Worm (Caenorhabditis elegans) whole organism, dauer: ENCODE measurements around the gene tpi-1.

Source experiments
- unc-62 ChIP-seq: sonication (generic microtip); optimal IDR thresholded peaks from 2 replicates; lab custom pipeline; 2017; ENCODE audit warnings: missing biosample characterization, missing genetic modification reagents, missing genetic modification characterization

Gene tpi-1

ce11 chrII:12039039-12039438 lies at the start of gene tpi-1:
Gene tpi-1 (minus strand): TSS chrII:12039139.
- TF ChIP-seq unc-62 (GFP tag; lab: Kevin White, UChicago), result no peak

- no peak for TF ChIP-seq unc-62 (GFP tag; lab: Kevin White, UChicago)
Observed at ce11 chrII:12081454-12081853, 42.5 kb upstream of the tpi-1 start.

DNA sequence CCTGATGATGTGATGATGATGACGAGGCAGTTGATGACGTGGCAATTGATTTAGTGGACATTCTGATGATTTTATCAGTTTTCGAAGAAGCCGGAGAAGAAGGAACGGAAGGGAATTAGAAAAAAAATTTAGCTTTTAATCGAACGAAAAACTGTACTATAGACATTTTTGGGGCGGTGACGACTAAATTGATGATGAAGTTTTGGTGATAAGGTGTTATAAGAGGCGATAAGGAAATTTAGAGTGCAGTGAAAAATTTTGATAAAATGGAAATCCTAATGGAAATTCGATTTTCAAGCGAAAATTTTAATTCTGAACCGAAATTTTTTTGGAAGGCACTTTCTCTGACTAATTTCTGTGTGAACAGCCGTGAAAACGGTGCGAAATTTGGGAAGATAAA lies 41.1 kb upstream of the tpi-1 start:
- TF ChIP-seq unc-62 (GFP tag; lab: Kevin White, UChicago), result no peak

- TF ChIP-seq unc-62 (GFP tag; lab: Kevin White, UChicago), result no peak
Observed at ce11 chrII:12077281-12077680, 38.3 kb upstream of the tpi-1 start.

DNA sequence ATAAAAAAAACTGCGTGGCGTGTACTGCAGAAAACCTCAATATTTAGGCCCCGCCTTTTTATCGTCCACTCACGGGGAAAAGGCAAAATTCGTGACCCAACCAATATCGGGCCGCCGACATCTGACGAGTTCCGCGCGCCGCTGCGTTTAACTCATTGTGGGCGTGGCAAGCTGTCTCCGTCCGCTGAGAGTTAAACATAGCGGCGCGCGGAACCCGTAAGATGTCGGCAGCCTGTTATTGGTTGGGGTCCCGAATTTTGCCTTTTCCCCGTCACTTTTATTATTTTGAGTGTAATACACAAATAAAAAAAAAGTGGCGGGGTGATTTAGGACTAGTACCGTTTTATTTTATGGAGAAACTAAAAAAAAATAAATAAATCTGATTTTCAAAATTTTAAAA lies 37.4 kb upstream of the tpi-1 start:
- TF ChIP-seq unc-62 (GFP tag; lab: Kevin White, UChicago), result no peak

ce11 chrII:12071243-12071642 lies 32.3 kb upstream of the tpi-1 start:
- no peak for TF ChIP-seq unc-62 (GFP tag; lab: Kevin White, UChicago)

DNA sequence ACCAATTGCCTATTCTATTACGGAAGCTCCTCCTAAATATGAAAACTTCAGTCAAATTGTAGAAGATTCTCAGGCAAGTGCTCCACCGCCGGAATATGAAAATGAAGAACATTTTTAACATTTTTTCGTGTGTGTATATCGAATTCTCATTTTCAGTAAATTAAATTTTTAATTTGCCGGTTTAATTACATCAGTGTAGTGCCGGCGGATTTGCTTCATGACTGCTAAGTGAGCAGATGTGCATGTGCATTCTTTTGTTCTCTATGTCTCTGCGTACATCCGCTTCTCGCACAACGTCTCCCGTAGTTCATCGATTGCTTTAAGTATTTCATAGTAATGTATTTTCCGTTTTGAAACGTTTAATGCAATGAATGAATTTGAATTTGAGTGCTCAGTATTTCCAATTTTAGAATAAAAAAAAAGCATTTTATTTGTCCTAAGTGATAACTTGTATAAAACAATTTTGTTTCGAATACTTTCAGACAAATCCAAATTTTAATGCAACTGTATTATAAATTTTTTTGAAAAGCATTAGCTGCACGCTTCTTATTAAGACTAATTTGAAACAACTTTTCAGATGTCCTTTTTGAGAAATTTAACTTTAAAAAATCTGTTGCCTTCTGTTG lies 28.6 kb upstream of the tpi-1 start, which contains the start of gene Y17G7B.22:
Gene Y17G7B.22 (plus strand): TSS at position 576 of the 626 bp plus-strand sequence.
- no peak for TF ChIP-seq unc-62 (GFP tag; lab: Kevin White, UChicago)

ce11 chrII:12064680-12065135 lies 25.8 kb upstream of the tpi-1 start, which contains the start of gene arrd-8:
Gene arrd-8 (plus strand): TSS chrII:12065085.
- TF ChIP-seq unc-62 (GFP tag; lab: Kevin White, UChicago), result no peak

ce11 chrII:12063076-12063475 lies 24.1 kb upstream of the tpi-1 start:
- TF ChIP-seq unc-62 (GFP tag; lab: Kevin White, UChicago), result no peak

ce11 chrII:12062521-12062920 lies 23.6 kb upstream of the tpi-1 start, which contains the start of gene arrd-7:
Gene arrd-7 (minus strand): TSS chrII:12062621.
- no peak for TF ChIP-seq unc-62 (GFP tag; lab: Kevin White, UChicago)

ce11 chrII:12059872-12060271 lies 20.9 kb upstream of the tpi-1 start:
- TF ChIP-seq unc-62 (GFP tag; lab: Kevin White, UChicago), result no peak

DNA sequence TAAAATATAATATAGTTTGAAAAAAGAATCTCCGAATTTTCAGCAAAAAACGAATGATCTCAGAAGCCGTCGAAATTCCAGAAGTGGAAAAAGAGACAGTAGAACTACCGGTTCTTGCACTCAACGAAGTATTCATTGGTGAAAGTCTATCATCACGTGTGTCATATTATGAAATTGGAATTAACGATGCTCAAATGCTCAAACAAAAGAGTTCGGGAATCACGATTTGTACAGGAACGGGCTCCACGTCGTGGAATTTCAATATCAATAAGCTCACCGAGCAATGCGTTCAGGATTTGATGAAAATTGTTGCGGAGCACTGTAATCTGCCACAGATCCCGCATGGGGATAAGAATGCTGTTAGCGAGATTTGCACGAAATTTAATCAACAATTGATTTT lies 19.4 kb upstream of the tpi-1 start:
- TF ChIP-seq unc-62 (GFP tag; lab: Kevin White, UChicago), result no peak

DNA sequence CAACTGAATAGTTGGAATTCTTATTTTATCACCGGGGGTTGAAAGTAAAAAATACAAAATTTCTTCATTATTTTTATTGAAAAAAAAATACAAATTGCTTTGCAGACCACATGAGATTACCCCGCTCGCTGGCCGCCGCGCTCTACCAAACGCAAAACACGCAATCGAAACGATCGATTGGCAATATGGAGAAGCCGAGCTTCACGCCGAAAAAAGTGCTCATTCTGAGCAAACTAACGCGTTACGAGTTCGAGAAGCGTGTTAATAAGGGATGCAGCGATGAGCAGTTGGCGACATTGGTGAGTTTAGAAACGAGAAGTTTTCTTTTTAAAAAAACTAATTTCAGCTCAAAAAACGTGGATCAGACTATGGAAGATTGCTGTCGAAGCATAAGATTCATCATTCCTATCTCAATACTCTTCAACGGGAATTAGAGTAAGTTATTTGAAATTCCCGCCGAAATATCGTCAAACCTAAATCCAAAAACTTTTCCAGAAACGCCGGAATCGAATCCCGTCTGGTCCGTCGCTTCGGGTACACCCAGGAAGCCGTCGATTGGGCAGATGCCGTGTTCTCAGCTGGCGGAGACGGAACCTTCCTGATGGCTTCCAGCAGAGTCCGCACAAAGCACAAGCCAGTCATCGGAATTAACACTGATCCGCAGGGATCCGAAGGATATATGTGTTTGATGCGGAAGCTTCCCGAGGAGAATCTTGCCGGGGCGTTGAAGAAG lies 16.6 kb upstream of the tpi-1 start:
- no peak for TF ChIP-seq unc-62 (GFP tag; lab: Kevin White, UChicago)

DNA sequence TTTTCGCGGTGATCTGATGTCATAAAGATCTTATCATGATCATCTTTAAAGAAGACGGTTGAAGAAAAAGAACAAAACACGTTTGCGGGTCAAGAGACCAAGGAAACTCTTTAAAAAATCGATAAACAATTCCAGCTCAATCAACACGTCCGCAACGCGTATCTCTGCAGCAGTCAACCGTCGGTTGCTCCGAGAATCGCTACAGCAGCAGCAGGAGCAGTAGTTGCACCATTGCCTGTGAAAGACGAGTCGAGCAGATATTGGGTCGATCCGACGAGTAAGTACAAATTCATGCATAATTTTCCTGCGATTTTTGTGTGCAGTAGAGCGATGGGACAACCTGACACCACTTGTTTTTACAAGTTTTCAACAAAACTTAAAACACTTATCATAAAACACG lies 15.6 kb upstream of the tpi-1 start:
- TF ChIP-seq unc-62 (GFP tag; lab: Kevin White, UChicago), result no peak

DNA sequence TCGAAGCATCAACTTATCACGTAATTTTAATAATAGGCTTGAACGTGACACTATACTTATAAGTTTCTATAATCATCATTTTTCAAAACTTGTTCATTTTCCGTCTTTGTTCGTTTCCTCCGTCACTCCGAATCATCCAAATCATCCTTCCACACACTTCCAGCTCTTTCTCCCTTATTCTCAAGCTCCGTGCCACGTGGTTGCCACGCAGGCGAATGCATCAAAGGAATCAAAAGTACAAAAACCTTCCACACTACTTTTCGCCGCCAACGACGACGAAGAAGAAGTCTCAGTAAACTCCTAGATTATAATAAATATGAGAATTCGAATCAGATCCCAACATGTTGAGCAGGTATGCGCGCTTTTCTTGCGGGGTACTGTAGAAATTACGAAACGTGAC lies 15.2 kb upstream of the tpi-1 start:
- no peak for TF ChIP-seq unc-62 (GFP tag; lab: Kevin White, UChicago)

DNA sequence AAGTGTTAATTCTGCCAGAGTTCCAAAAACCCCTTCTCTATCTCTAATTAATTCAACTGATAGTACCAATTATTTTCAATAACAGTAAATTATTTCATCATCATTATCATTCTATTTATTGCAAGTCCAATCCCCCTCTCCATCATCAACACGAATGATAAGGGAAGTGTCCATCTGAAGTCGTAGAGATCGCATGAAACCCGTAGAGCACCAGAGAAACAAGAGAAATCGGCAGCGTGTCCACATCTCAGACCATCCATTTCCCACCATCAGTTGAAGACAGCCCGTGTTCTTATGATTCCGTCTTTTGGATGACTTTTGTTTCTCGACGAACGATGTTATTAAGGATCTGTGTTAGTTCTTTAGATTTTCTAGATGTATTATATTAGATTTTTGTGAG lies 14.5 kb upstream of the tpi-1 start:
- no peak for TF ChIP-seq unc-62 (GFP tag; lab: Kevin White, UChicago)

DNA sequence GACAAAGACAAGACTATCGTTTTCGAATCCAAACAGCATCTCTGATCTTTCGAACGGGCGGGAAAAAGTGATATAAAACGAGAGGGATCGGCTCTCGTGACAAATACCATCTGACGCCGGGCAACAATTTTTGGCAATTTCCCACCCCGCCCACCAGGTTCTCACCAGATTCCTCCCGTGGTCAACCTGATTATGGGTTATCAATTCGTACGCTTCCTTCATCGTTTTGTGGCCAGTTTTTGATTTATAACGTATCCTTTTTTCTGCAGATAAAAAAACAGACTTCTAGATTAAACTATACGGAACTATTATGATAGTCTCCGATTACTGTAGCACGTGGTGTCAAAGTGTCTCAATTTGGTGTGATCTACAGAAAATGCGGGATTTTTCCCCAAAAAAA lies 14.0 kb upstream of the tpi-1 start:
- TF ChIP-seq unc-62 (GFP tag; lab: Kevin White, UChicago), result no peak
